Worm (Caenorhabditis elegans) whole organism, late embryonic: ENCODE results near the gene grl-4.
A peak's percentile ranks its signal among the peaks of the same experiment; 100 is the strongest.

Source experiments
- C38D4.7 ChIP-seq: fragments of 200-800 bp; sonication (Bioruptor generic); optimal IDR thresholded peaks from 2 replicates; lab custom pipeline; 2018; ENCODE audit warnings: mild to moderate bottlenecking, missing genetic modification characterization, moderate library complexity, missing compliant biosample characterization
- K02D7.2 ChIP-seq: sonication (generic microtip); optimal IDR thresholded peaks from 2 replicates; lab custom pipeline; 2017; ENCODE audit warnings: mild to moderate bottlenecking, missing genetic modification characterization, missing compliant biosample characterization
- T23F11.4 ChIP-seq: fragments of 200-800 bp; sonication (Bioruptor generic); optimal IDR thresholded peaks from 2 replicates; lab custom pipeline; 2018; ENCODE audit warnings: mild to moderate bottlenecking, missing genetic modification characterization, missing compliant biosample characterization
- ceh-22 ChIP-seq: sonication (generic microtip); optimal IDR thresholded peaks from 2 replicates; lab custom pipeline; 2017; ENCODE audit warnings: missing biosample characterization, missing genetic modification characterization
- ceh-24 ChIP-seq: sonication (generic microtip); optimal IDR thresholded peaks from 2 replicates; lab custom pipeline; 2016; ENCODE audit warnings: mild to moderate bottlenecking, missing genetic modification characterization, missing compliant biosample characterization
- ceh-31 ChIP-seq: sonication (generic microtip); optimal IDR thresholded peaks from 2 replicates; lab custom pipeline; 2016; ENCODE audit warnings: missing genetic modification characterization, missing compliant biosample characterization
- ceh-34 ChIP-seq: sonication (generic microtip); optimal IDR thresholded peaks from 2 replicates; lab custom pipeline; 2016; ENCODE audit warnings: mild to moderate bottlenecking, missing genetic modification characterization, missing compliant biosample characterization
- dve-1 ChIP-seq: sonication (generic microtip); optimal IDR thresholded peaks from 2 replicates; lab custom pipeline; 2017; ENCODE audit warnings: antibody characterized with exemption, mild to moderate bottlenecking, missing genetic modification characterization, missing compliant biosample characterization
- elt-2 ChIP-seq: sonication (generic microtip); optimal IDR thresholded peaks from 2 replicates; lab custom pipeline; 2016; ENCODE audit warnings: missing genetic modification reagents, missing genetic modification characterization, missing compliant biosample characterization
- ets-4 ChIP-seq: sonication (generic microtip); optimal IDR thresholded peaks from 2 replicates; lab custom pipeline; 2016; ENCODE audit warnings: missing genetic modification characterization, missing compliant biosample characterization
- fax-1 ChIP-seq: sonication (generic microtip); optimal IDR thresholded peaks from 2 replicates; lab custom pipeline; 2016; ENCODE audit warnings: missing genotype, missing genetic modification characterization, missing compliant biosample characterization
- fkh-10 ChIP-seq: fragments of 150-350 bp; optimal IDR thresholded peaks from 2 replicates; lab custom pipeline; 2014; ENCODE audit warnings: missing biosample characterization, missing genetic modification reagents, missing genetic modification characterization
- hlh-30 ChIP-seq: sonication (generic microtip); optimal IDR thresholded peaks from 2 replicates; lab custom pipeline; 2017; ENCODE audit warnings: antibody characterized with exemption, missing genetic modification characterization, missing compliant biosample characterization; ENCODE audit not compliant: insufficient read depth
- nfya-1 ChIP-seq: sonication (generic microtip); optimal IDR thresholded peaks from 2 replicates; lab custom pipeline; 2017; ENCODE audit warnings: missing genetic modification characterization, mild to moderate bottlenecking, missing compliant biosample characterization, antibody characterized with exemption, moderate library complexity
- nhr-11 ChIP-seq: fragments of 150-350 bp; optimal IDR thresholded peaks from 2 replicates; lab custom pipeline; 2014; ENCODE audit warnings: missing biosample characterization, missing genetic modification characterization
- npax-4 ChIP-seq: sonication (generic microtip); optimal IDR thresholded peaks from 2 replicates; lab custom pipeline; 2016; ENCODE audit warnings: missing genetic modification characterization, missing compliant biosample characterization
- odd-2 ChIP-seq: sonication (generic microtip); optimal IDR thresholded peaks from 2 replicates; lab custom pipeline; 2017; ENCODE audit warnings: antibody characterized with exemption, mild to moderate bottlenecking, missing genetic modification characterization, missing compliant biosample characterization
- pha-4 ChIP-seq: fragments of 150-350 bp; optimal IDR thresholded peaks from 2 replicates; lab custom pipeline; 2018; ENCODE audit warnings: missing biosample characterization, missing genetic modification reagents, missing genetic modification characterization
- pros-1 ChIP-seq: fragments of 150-350 bp; optimal IDR thresholded peaks from 2 replicates; lab custom pipeline; 2014; ENCODE audit warnings: missing biosample characterization, missing genetic modification reagents, missing genetic modification characterization
- ref-2 ChIP-seq: sonication (generic microtip); optimal IDR thresholded peaks from 2 replicates; lab custom pipeline; 2016; ENCODE audit warnings: missing genetic modification characterization, missing compliant biosample characterization
- rnt-1 ChIP-seq: sonication (generic microtip); optimal IDR thresholded peaks from 2 replicates; lab custom pipeline; 2016; ENCODE audit warnings: missing genetic modification characterization, missing compliant biosample characterization
- tbx-2 ChIP-seq: sonication (generic microtip); optimal IDR thresholded peaks from 2 replicates; lab custom pipeline; 2016; ENCODE audit warnings: missing genetic modification characterization, missing compliant biosample characterization
- ttx-3 ChIP-seq: sonication (generic microtip); optimal IDR thresholded peaks from 2 replicates; lab custom pipeline; 2016; ENCODE audit warnings: missing genetic modification reagents, missing genetic modification characterization, missing compliant biosample characterization
- unc-42 ChIP-seq: sonication (generic microtip); optimal IDR thresholded peaks from 2 replicates; lab custom pipeline; 2016; ENCODE audit warnings: missing genotype, missing genetic modification characterization, missing compliant biosample characterization
- unc-55 ChIP-seq: sonication (generic microtip); optimal IDR thresholded peaks from 2 replicates; lab custom pipeline; 2017; ENCODE audit warnings: missing biosample characterization, missing genetic modification reagents, missing genetic modification characterization
- unc-86 ChIP-seq: sonication (generic microtip); optimal IDR thresholded peaks from 2 replicates; lab custom pipeline; 2016; ENCODE audit warnings: missing genetic modification characterization, missing compliant biosample characterization
- ztf-16 ChIP-seq: sonication (generic microtip); optimal IDR thresholded peaks from 2 replicates; lab custom pipeline; 2017; ENCODE audit warnings: missing genetic modification characterization, missing compliant biosample characterization

The grl-4 gene

DNA sequence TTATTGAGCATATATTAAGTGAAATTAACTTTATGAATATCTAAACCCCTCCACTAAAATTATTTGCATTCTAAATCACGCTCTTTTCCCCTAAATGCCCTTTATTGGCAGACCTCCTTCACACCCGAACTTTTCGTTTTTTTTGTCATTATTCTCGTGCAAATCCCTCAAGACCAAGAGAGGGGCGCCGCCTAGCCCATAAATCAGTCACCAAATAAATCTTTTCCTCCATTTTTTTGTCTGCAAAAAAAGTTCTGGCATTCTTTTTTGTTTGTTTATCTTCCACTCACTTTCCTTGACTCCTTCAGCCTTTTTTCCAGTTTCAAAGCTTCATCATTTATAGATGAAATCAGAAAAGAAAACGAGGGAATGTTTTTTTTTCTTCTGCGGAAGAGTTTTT is 8.3 kb upstream of the grl-4 start:
- TF ChIP-seq ceh-22 = no peak
- no peak for TF ChIP-seq ttx-3 (tag; lab: Kevin White, UChicago)
- TF ChIP-seq elt-2 = no peak
- TF ChIP-seq unc-86 (tag; lab: Kevin White, UChicago) = no peak
- no peak for TF ChIP-seq C38D4.7 (GFP tag; lab: Kevin White, UChicago)
- TF ChIP-seq npax-4 (tag; lab: Kevin White, UChicago) = no peak

ce11 chrIV:7317829-7318529 is 7.4 kb upstream of the grl-4 start:
- TF ChIP-seq nfya-1 (tag; lab: Kevin White, UChicago) = peak; percentile 25
- TF ChIP-seq odd-2 = no peak
- TF ChIP-seq unc-86 (tag; lab: Kevin White, UChicago) = no peak
- TF ChIP-seq fkh-10 (GFP tag; lab: Kevin White, UChicago) = no peak
- no peak for TF ChIP-seq ref-2
- peak; percentile 59 for TF ChIP-seq unc-42
- TF ChIP-seq rnt-1 (tag; lab: Kevin White, UChicago) = peak; percentile 27
- TF ChIP-seq unc-55 (GFP tag; lab: Kevin White, UChicago) = peak; percentile 17
- TF ChIP-seq, all 69 proteins: peak for 4

ce11 chrIV:7316613-7317153 is 6.1 kb upstream of the grl-4 start, which contains the start of gene F42C5.9:
TSS of gene F42C5.9 (minus strand) at chrIV:7317103.
- TF ChIP-seq ttx-3 (tag; lab: Kevin White, UChicago) (no peak), odd-2 (no peak), K02D7.2 (no peak), ets-4 (tag; lab: Kevin White, UChicago) (no peak), fax-1 (tag; lab: Kevin White, UChicago) (no peak), nhr-11 (tag; lab: Kevin White, UChicago) (no peak), pha-4 (no peak), tbx-2 (no peak), dve-1 (tag; lab: Kevin White, UChicago) (no peak), ztf-16 (tag; lab: Kevin White, UChicago) (no peak)

- no peak for TF ChIP-seq fkh-10 (GFP tag; lab: Kevin White, UChicago)
- TF ChIP-seq tbx-2 = peak; percentile 19
- peak; percentile 65 for TF ChIP-seq ceh-34 (tag; lab: Kevin White, UChicago)
- peak; percentile 19 for TF ChIP-seq ceh-31 (tag; lab: Kevin White, UChicago)
- TF ChIP-seq elt-2 = no peak
- TF ChIP-seq nfya-1 (tag; lab: Kevin White, UChicago) = peak; percentile 39
- TF ChIP-seq unc-55 (GFP tag; lab: Kevin White, UChicago) = peak; percentile 1
- no peak for TF ChIP-seq ceh-24 (tag; lab: Kevin White, UChicago)
- peak; percentile 3 for TF ChIP-seq hlh-30
- peak; percentile 8 for TF ChIP-seq dve-1 (tag; lab: Kevin White, UChicago)
- TF ChIP-seq, all 69 proteins: peak for 7
Measured at ce11 chrIV:7313962-7314361, 3.4 kb upstream of the grl-4 start.

DNA sequence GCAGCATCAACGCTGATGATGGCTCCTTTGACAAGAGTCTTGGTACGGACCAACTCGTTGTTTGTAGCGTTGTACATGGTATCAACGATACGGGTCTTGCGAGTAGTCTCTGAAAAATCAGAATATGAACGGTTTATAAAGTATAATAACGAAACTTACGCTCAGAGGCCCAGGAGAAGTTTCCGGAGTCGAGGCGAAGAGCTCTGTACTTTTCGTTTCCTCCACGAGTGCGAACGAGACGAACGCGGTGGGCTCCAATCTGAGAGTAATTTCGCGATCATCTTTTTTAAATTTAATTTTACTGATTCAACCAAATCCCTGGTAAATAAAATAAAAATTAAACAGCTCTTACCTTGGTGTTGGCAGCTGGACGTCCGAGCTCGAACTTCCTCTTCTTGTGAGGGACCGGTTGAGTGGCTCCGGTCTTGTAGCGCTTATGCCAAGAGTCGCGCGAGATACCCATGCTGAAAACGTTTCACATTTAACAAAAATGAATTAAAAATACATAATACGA is 2.9 kb upstream of the grl-4 start, which contains the start of gene rps-8:
rps-8 (minus strand) TSS at position 464 of the 514 bp plus-strand sequence.
- no peak for TF ChIP-seq odd-2
- TF ChIP-seq pros-1 (tag; lab: Kevin White, UChicago) = no peak

DNA sequence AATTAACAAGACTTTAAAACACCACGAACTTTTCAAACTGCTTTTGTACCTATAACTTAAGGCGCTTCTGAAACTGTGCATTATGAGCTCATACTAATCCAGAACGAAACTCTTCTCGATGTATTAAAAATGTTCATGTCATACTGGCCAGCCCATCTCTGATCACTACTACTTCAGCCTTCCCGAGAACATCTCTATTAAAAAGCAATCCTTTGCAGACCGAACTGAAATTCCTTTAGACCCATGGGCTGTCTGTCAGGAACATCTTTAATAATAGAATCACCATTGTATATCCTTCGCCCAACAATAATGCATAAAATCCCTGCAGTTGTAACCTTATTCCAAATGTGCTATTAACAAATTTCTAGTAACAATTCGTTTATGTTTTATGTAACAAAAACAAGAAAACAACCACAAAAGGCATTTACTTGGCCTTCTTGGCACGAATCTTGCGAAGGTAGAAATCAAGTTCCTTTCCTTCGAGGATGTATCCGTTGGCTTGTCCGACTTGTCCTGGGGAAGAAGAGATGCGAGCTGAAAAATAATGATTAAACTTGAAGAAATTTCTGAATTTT is 2.1 kb upstream of the grl-4 start:
- no peak for TF ChIP-seq T23F11.4 (GFP tag; lab: Kevin White, UChicago)
- TF ChIP-seq unc-55 (GFP tag; lab: Kevin White, UChicago) = no peak
- TF ChIP-seq ceh-22 = no peak
- TF ChIP-seq, all 69 proteins: peak for 0
